Worm (Caenorhabditis elegans): ENCODE data around the gene cki-1.
A peak's percentile ranks its signal among the peaks of the same experiment; 100 is the strongest.

ce11 chrII:7845571-7846236, 34.7 kb downstream of the cki-1 start, which contains the start of gene T09A5.4:
- TF ChIP-seq ztf-11 (tag; optimal IDR thresholded peaks at IDR 0.05), result no peak
- no peak for TF ChIP-seq fkh-10 (GFP tag; optimal IDR thresholded peaks at IDR 0.05)
- no peak for TF ChIP-seq ama-1 (optimal IDR thresholded peaks at IDR 0.05)
- TF ChIP-seq nhr-28 (tag; optimal IDR thresholded peaks at IDR 0.05), result no peak
- no peak for TF ChIP-seq efl-3 (GFP tag; optimal IDR thresholded peaks at IDR 0.05)
- peak; percentile 7 for TF ChIP-seq nhr-77 (tag; optimal IDR thresholded peaks at IDR 0.05)
- TF ChIP-seq lsy-2 (tag; optimal IDR thresholded peaks at IDR 0.05), result peak in 1 of 2 experiments; percentile 32

All from whole organism, L1 larva.